Fruit fly (Drosophila melanogaster) whole organism, embryonic: ENCODE data around the gene CG17819.

Source experiments
- ATbp ChIP-seq: fragments of 200-800 bp; sonication (Bioruptor generic); optimal IDR thresholded peaks from 2 replicates; lab custom pipeline; 2017; ENCODE audit warnings: missing biosample characterization, mild to moderate bottlenecking, missing genetic modification characterization, missing genetic modification reagents
- Aef1 ChIP-seq: fragments of 200-800 bp; sonication (Bioruptor generic); IDR thresholded peaks from 3 replicates; pipeline ENCODE4 v1.3.6; 2022; ENCODE audit warnings: missing biosample characterization, missing genetic modification characterization
- Awh ChIP-seq: fragments of 200-800 bp; sonication (Bioruptor generic); IDR thresholded peaks from 2 replicates; pipeline ENCODE4, ENCODE4 v1.3.6; 2022; ENCODE audit warnings: missing biosample characterization, missing genetic modification characterization
- BtbVII ChIP-seq: fragments of 200-800 bp; sonication (Bioruptor generic); optimal IDR thresholded peaks from 3 replicates; lab custom pipeline; 2017; ENCODE audit warnings: missing biosample characterization, mild to moderate bottlenecking, missing genetic modification characterization
- CG10209 ChIP-seq: fragments of 200-800 bp; sonication (Bioruptor generic); optimal IDR thresholded peaks from 3 replicates; lab custom pipeline; 2017; ENCODE audit warnings: missing biosample characterization, mild to moderate bottlenecking, missing genetic modification characterization, missing genetic modification reagents
- CG10462 ChIP-seq: fragments of 200-800 bp; sonication (Bioruptor generic); optimal IDR thresholded peaks from 2 replicates; lab custom pipeline; 2016; ENCODE audit warnings: missing biosample characterization, missing genetic modification characterization
- CG11085 ChIP-seq: fragments of 200-800 bp; sonication (Bioruptor generic); IDR thresholded peaks from 2 replicates; pipeline ENCODE4 v1.3.6; 2022; ENCODE audit warnings: missing biosample characterization, missing genetic modification characterization
- CG14014 ChIP-seq: fragments of 200-800 bp; sonication (Bioruptor generic); IDR thresholded peaks from 2 replicates; pipeline ENCODE4 v1.3.6; 2022; ENCODE audit warnings: missing biosample characterization, missing genetic modification characterization
- CG1529 ChIP-seq: fragments of 200-800 bp; sonication (Bioruptor generic); optimal IDR thresholded peaks from 3 replicates; lab custom pipeline; 2018; ENCODE audit warnings: missing biosample characterization, missing genetic modification characterization
- CG1602 ChIP-seq: fragments of 200-800 bp; sonication (Bioruptor generic); optimal IDR thresholded peaks from 3 replicates; lab custom pipeline; 2016; ENCODE audit warnings: missing biosample characterization, missing genetic modification characterization
- CG17359 ChIP-seq: fragments of 200-800 bp; sonication (Bioruptor generic); optimal IDR thresholded peaks from 3 replicates; lab custom pipeline; 2018; ENCODE audit warnings: missing biosample characterization, mild to moderate bottlenecking, missing genetic modification characterization, moderate library complexity
- CG17612 ChIP-seq: fragments of 200-800 bp; sonication (Bioruptor generic); IDR thresholded peaks from 2 replicates; pipeline ENCODE4 v1.3.6; 2022; ENCODE audit warnings: missing biosample characterization, missing genetic modification characterization
- CG31441 ChIP-seq: fragments of 200-800 bp; sonication (Bioruptor generic); IDR thresholded peaks from 2 replicates; pipeline ENCODE4 v1.3.6; 2022; ENCODE audit warnings: missing biosample characterization, missing genetic modification characterization
- CG3163 ChIP-seq: fragments of 200-800 bp; sonication (Bioruptor generic); optimal IDR thresholded peaks from 3 replicates; lab custom pipeline; 2016; ENCODE audit warnings: missing biosample characterization, missing genetic modification characterization
- CG4404 ChIP-seq: fragments of 200-800 bp; sonication (Bioruptor generic); IDR thresholded peaks from 2 replicates; pipeline ENCODE4 v1.3.6; 2022; ENCODE audit warnings: missing biosample characterization, missing genetic modification characterization
- CG4854 ChIP-seq: fragments of 200-800 bp; sonication (Bioruptor generic); optimal IDR thresholded peaks from 2 replicates; lab custom pipeline; 2016; ENCODE audit warnings: missing biosample characterization, missing genetic modification characterization, inconsistent platforms
- CG8089 ChIP-seq: fragments of 200-800 bp; sonication (Bioruptor generic); optimal IDR thresholded peaks from 3 replicates; lab custom pipeline; 2016; ENCODE audit warnings: missing biosample characterization, missing genetic modification characterization
- CG8281 ChIP-seq: fragments of 200-800 bp; sonication (Bioruptor generic); optimal IDR thresholded peaks from 2 replicates; lab custom pipeline; 2018; ENCODE audit warnings: missing biosample characterization, mild to moderate bottlenecking, missing genetic modification characterization, moderate library complexity
- CG9437 ChIP-seq: fragments of 200-800 bp; sonication (Bioruptor generic); optimal IDR thresholded peaks from 2 replicates; lab custom pipeline; 2018; ENCODE audit warnings: missing biosample characterization, mild to moderate bottlenecking, missing genetic modification characterization
- Gug ChIP-seq: fragments of 200-800 bp; sonication (Bioruptor generic); IDR thresholded peaks from 4 replicates; pipeline ENCODE4 v1.3.6; 2022; ENCODE audit warnings: missing biosample characterization, missing genetic modification characterization
- HHEX ChIP-seq: fragments of 200-800 bp; sonication (Bioruptor generic); optimal IDR thresholded peaks from 3 replicates; lab custom pipeline; 2017; ENCODE audit warnings: missing biosample characterization, mild to moderate bottlenecking, missing genetic modification characterization, missing genetic modification reagents
- Hr78 ChIP-seq, 2 experiments: fragments of 200-800 bp in 1 of 2; fragments of >200 bp in 1 of 2; sonication (Bioruptor generic) in 1 of 2; optimal IDR thresholded peaks; 2 replicates each; lab custom pipeline; 2017 to 2019; ENCODE audit warnings: missing biosample characterization in 2 of 2, missing genetic modification characterization in 2 of 2, mild to moderate bottlenecking in 1 of 2, moderate library complexity in 1 of 2
- Hsf ChIP-seq: fragments of 200-800 bp; sonication (Bioruptor generic); optimal IDR thresholded peaks from 3 replicates; lab custom pipeline; 2016; ENCODE audit warnings: missing biosample characterization, missing genetic modification characterization
- Mes4 ChIP-seq: fragments of 200-800 bp; sonication (Bioruptor generic); optimal IDR thresholded peaks from 2 replicates; lab custom pipeline; 2016; ENCODE audit warnings: missing biosample characterization, missing genetic modification characterization
- Opbp ChIP-seq: fragments of 200-800 bp; sonication (Bioruptor generic); IDR thresholded peaks from 3 replicates; pipeline ENCODE4 v1.3.6; 2022; ENCODE audit warnings: missing biosample characterization, missing genetic modification characterization; ENCODE audit not compliant: partially characterized antibody
- Pdp1 ChIP-seq, 2 experiments: fragments of 200-800 bp; sonication (Bioruptor generic); optimal IDR thresholded peaks; 3 replicates each; lab custom pipeline; 2016; ENCODE audit warnings: missing biosample characterization in 2 of 2, missing genetic modification characterization in 2 of 2, mild to moderate bottlenecking in 1 of 2, moderate library complexity in 1 of 2
- TFAM ChIP-seq: fragments of 200-800 bp; sonication (Bioruptor generic); optimal IDR thresholded peaks from 2 replicates; lab custom pipeline; 2017; ENCODE audit warnings: missing biosample characterization, missing genetic modification characterization, inconsistent platforms
- amos ChIP-seq: fragments of 200-800 bp; sonication (Bioruptor generic); IDR thresholded peaks from 2 replicates; pipeline ENCODE4 v1.3.6; 2022; ENCODE audit warnings: missing biosample characterization, missing genetic modification characterization; ENCODE audit not compliant: partially characterized antibody
- ase ChIP-seq: fragments of 200-800 bp; sonication (Bioruptor generic); IDR thresholded peaks from 3 replicates; pipeline ENCODE4 v1.3.6; 2022; ENCODE audit warnings: missing biosample characterization, missing genetic modification characterization
- btn ChIP-seq: fragments of 200-800 bp; sonication (Bioruptor generic); optimal IDR thresholded peaks from 2 replicates; lab custom pipeline; 2016; ENCODE audit warnings: missing biosample characterization, missing genetic modification characterization
- chn ChIP-seq: fragments of 200-800 bp; sonication (Bioruptor generic); optimal IDR thresholded peaks from 2 replicates; lab custom pipeline; 2016; ENCODE audit warnings: missing biosample characterization, missing genetic modification characterization
- crol ChIP-seq: fragments of 200-800 bp; sonication (Bioruptor generic); IDR thresholded peaks from 2 replicates; pipeline ENCODE4 v1.3.6; 2022; ENCODE audit warnings: missing biosample characterization, missing genetic modification characterization
- ems ChIP-seq: fragments of 200-800 bp; sonication (Bioruptor generic); optimal IDR thresholded peaks from 3 replicates; lab custom pipeline; 2016; ENCODE audit warnings: missing biosample characterization, missing genetic modification characterization
- eve ChIP-seq, 2 experiments: fragments of >200 bp; optimal IDR thresholded peaks; 2 replicates each; lab custom pipeline; 2017; ENCODE audit warnings: missing biosample characterization in 2 of 2, missing genetic modification characterization in 2 of 2
- ftz-f1 ChIP-seq: fragments of 200-800 bp; sonication (Bioruptor generic); optimal IDR thresholded peaks from 2 replicates; lab custom pipeline; 2016; ENCODE audit warnings: missing biosample characterization, missing genetic modification characterization
- ham ChIP-seq: fragments of 200-800 bp; sonication (Bioruptor generic); IDR thresholded peaks from 2 replicates; pipeline ENCODE4 v1.3.6; 2022; ENCODE audit warnings: missing biosample characterization, missing genetic modification characterization
- ken ChIP-seq: fragments of 200-800 bp; sonication (Bioruptor generic); IDR thresholded peaks from 3 replicates; pipeline ENCODE4 v1.3.6; 2022; ENCODE audit warnings: missing biosample characterization, missing genetic modification characterization
- lilli ChIP-seq: fragments of 200-800 bp; sonication (Bioruptor generic); optimal IDR thresholded peaks from 3 replicates; lab custom pipeline; 2016; ENCODE audit warnings: missing biosample characterization, missing genetic modification characterization
- nmo ChIP-seq: fragments of 200-800 bp; sonication (Bioruptor generic); optimal IDR thresholded peaks from 2 replicates; lab custom pipeline; 2018; ENCODE audit warnings: missing biosample characterization, mild to moderate bottlenecking, missing genetic modification characterization, moderate library complexity
- otp ChIP-seq: fragments of 200-800 bp; sonication (Bioruptor generic); IDR thresholded peaks from 3 replicates; pipeline ENCODE4, ENCODE4 v1.3.6; 2022; ENCODE audit warnings: missing biosample characterization, missing genetic modification characterization
- peb ChIP-seq: fragments of 200-800 bp; sonication (Bioruptor generic); IDR thresholded peaks from 2 replicates; pipeline ENCODE4 v1.3.6; 2022; ENCODE audit warnings: missing biosample characterization, missing genetic modification characterization
- pho ChIP-seq: fragments of 200-800 bp; sonication (Bioruptor generic); optimal IDR thresholded peaks from 2 replicates; lab custom pipeline; 2016; ENCODE audit warnings: missing biosample characterization, missing genetic modification characterization
- pnt ChIP-seq: fragments of 200-800 bp; sonication (Bioruptor generic); optimal IDR thresholded peaks from 3 replicates; lab custom pipeline; 2016; ENCODE audit warnings: missing biosample characterization, missing genetic modification characterization
- psq ChIP-seq: fragments of 200-800 bp; sonication (Bioruptor generic); optimal IDR thresholded peaks from 2 replicates; lab custom pipeline; 2017; ENCODE audit warnings: missing biosample characterization, missing genetic modification characterization
- rib ChIP-seq: fragments of 200-800 bp; sonication (Bioruptor generic); IDR thresholded peaks from 2 replicates; pipeline ENCODE4 v1.3.6; 2022; ENCODE audit warnings: missing biosample characterization, missing genetic modification characterization
- ro ChIP-seq: fragments of 200-800 bp; sonication (Bioruptor generic); IDR thresholded peaks from 2 replicates; pipeline ENCODE4 v1.3.6; 2022; ENCODE audit warnings: missing biosample characterization, missing genetic modification characterization
- slp2 ChIP-seq: fragments of 200-800 bp; sonication (Bioruptor generic); optimal IDR thresholded peaks from 2 replicates; lab custom pipeline; 2016; ENCODE audit warnings: missing biosample characterization, missing genetic modification characterization
- sob ChIP-seq: fragments of 200-800 bp; sonication (Bioruptor generic); IDR thresholded peaks from 2 replicates; pipeline ENCODE4 v1.3.6; 2022; ENCODE audit warnings: missing biosample characterization, missing genetic modification characterization
- tgo ChIP-seq: fragments of 200-800 bp; sonication (Bioruptor generic); IDR thresholded peaks from 3 replicates; pipeline ENCODE4 v1.3.6; 2022; ENCODE audit warnings: missing biosample characterization, missing genetic modification characterization
- tio ChIP-seq: fragments of 200-800 bp; sonication (Bioruptor generic); optimal IDR thresholded peaks from 2 replicates; lab custom pipeline; 2017; ENCODE audit warnings: missing biosample characterization, missing genetic modification characterization, inconsistent platforms
- tup ChIP-seq: fragments of 200-800 bp; sonication (Bioruptor generic); optimal IDR thresholded peaks from 2 replicates; lab custom pipeline; 2016; ENCODE audit warnings: missing biosample characterization, mild to moderate bottlenecking, missing genetic modification characterization, moderate library complexity

The CG17819 gene

dm6 chr3R:21849988-21850460 is 35.3 kb downstream of the CG17819 start (continued):
- peak; percentile 64 for TF ChIP-seq lilli (GFP tag; lab: Kevin White, UChicago)
- TF ChIP-seq eve (GFP tag; optimal IDR thresholded peaks at IDR 0.05; lab: Kevin White, UChicago), result peak in 1 of 2 experiments; percentile 77
- TF ChIP-seq ems (GFP tag; lab: Kevin White, UChicago), result peak; percentile 13
- peak; percentile 37 for TF ChIP-seq HHEX (GFP tag; lab: Kevin White, UChicago)
- peak; percentile 11 for TF ChIP-seq CG9437 (GFP tag; lab: Kevin White, UChicago)
- no peak for TF ChIP-seq Opbp (GFP tag; lab: Robert Waterston, UW)
- peak; percentile 0 for TF ChIP-seq CG1602 (GFP tag; lab: Kevin White, UChicago)
- TF ChIP-seq Pdp1 (GFP tag; optimal IDR thresholded peaks at IDR 0.05; lab: Kevin White, UChicago), result peak; percentile 5 to 21
- TF ChIP-seq CG17359 (tag; lab: Kevin White, UChicago), result peak; percentile 6
- peak; percentile 24 for TF ChIP-seq ATbp (GFP tag; lab: Kevin White, UChicago)
- peak; percentile 35 for TF ChIP-seq CG3163 (GFP tag; lab: Kevin White, UChicago)
- no peak for TF ChIP-seq ro
- TF ChIP-seq CG4404, result 0 out of 2 replicates have a peak, but pooled peaks have one; percentile 40
- TF ChIP-seq tup (GFP tag; lab: Kevin White, UChicago), result peak; percentile 14
- TF ChIP-seq CG4854 (GFP tag; lab: Kevin White, UChicago), result no peak
- peak; percentile 19 for TF ChIP-seq CG1529 (GFP tag; lab: Kevin White, UChicago)
- peak; percentile 50; the same call in 1 of the 2 replicates for TF ChIP-seq CG31441 (GFP tag; lab: Robert Waterston, UW)
- TF ChIP-seq rib (GFP tag; lab: Robert Waterston, UW), result peak; percentile 33; the same call in 1 of the 2 replicates
- TF ChIP-seq peb (GFP tag; lab: Robert Waterston, UW), result no peak
- no peak for TF ChIP-seq otp (GFP tag; lab: Robert Waterston, UW)
- peak; percentile 49; the same call in 1 of the 2 replicates for TF ChIP-seq Awh (GFP tag; lab: Robert Waterston, UW)
- peak; percentile 27 for TF ChIP-seq tio (GFP tag; lab: Kevin White, UChicago)
- no peak for TF ChIP-seq TFAM (GFP tag; lab: Kevin White, UChicago)
- peak; percentile 9 for TF ChIP-seq chn (GFP tag; lab: Kevin White, UChicago)
- peak; percentile 36 for TF ChIP-seq nmo
- TF ChIP-seq crol (GFP tag; lab: Robert Waterston, UW), result 0 out of 2 replicates have a peak, but pooled peaks have one; percentile 24
- no peak for TF ChIP-seq pho (GFP tag; lab: Kevin White, UChicago)
- TF ChIP-seq CG10209, result peak; percentile 50
- TF ChIP-seq btn (GFP tag; lab: Kevin White, UChicago), result no peak
- TF ChIP-seq pnt (GFP tag; lab: Kevin White, UChicago), result peak; percentile 33
- peak; percentile 3 for TF ChIP-seq CG10462 (GFP tag; lab: Kevin White, UChicago)
- peak; percentile 53 for TF ChIP-seq CG8089 (GFP tag; lab: Kevin White, UChicago)
- peak; percentile 28 for TF ChIP-seq BtbVII (GFP tag; lab: Kevin White, UChicago)
- TF ChIP-seq Hsf (GFP tag; lab: Kevin White, UChicago), result peak; percentile 59
- TF ChIP-seq sob (GFP tag; lab: Robert Waterston, UW), result peak; percentile 53; the same call in 1 of the 2 replicates
- 0 out of 4 replicates have a peak, but pooled peaks have one; percentile 36 for TF ChIP-seq Gug (GFP tag; lab: Robert Waterston, UW)
- TF ChIP-seq Aef1 (GFP tag; lab: Robert Waterston, UW), result no peak
- no peak for TF ChIP-seq ftz-f1
- TF ChIP-seq ase (GFP tag; lab: Robert Waterston, UW), result 0 out of 3 replicates have a peak, but pooled peaks have one; percentile 30
- TF ChIP-seq CG14014 (GFP tag; lab: Robert Waterston, UW), result no peak
- TF ChIP-seq amos (GFP tag; lab: Robert Waterston, UW), result peak; percentile 15; the same call in 1 of the 2 replicates
- TF ChIP-seq slp2 (GFP tag; lab: Kevin White, UChicago), result peak; percentile 28
- TF ChIP-seq CG8281 (tag; lab: Kevin White, UChicago), result peak; percentile 6
- no peak for TF ChIP-seq ham
- no peak for TF ChIP-seq tgo (GFP tag; lab: Robert Waterston, UW)
- TF ChIP-seq Hr78 (GFP tag; optimal IDR thresholded peaks at IDR 0.05; lab: Kevin White, UChicago), result peak in 1 of 2 experiments; percentile 26
- TF ChIP-seq ken (GFP tag; lab: Robert Waterston, UW), result peak; percentile 64; the same call in 1 of the 3 replicates
- TF ChIP-seq psq (GFP tag; lab: Kevin White, UChicago), result no peak
- peak; percentile 55 for TF ChIP-seq Mes4
- no peak for TF ChIP-seq CG17612 (GFP tag; lab: Robert Waterston, UW)
- no peak for TF ChIP-seq CG11085
